Worm (Caenorhabditis elegans) whole organism, L4/young adult: ENCODE results near the gene F35C5.1.

Experiments used
- W03F9.2 ChIP-seq: fragments of 150-350 bp; optimal IDR thresholded peaks from 2 replicates; lab custom pipeline; 2014; ENCODE audit warnings: missing biosample characterization, missing genetic modification characterization
- dao-5 ChIP-seq: sonication (generic microtip); optimal IDR thresholded peaks from 2 replicates; lab custom pipeline; 2016; ENCODE audit warnings: missing genotype, missing genetic modification characterization, moderate library complexity, missing compliant biosample characterization
- him-1 ChIP-seq: sonication (generic microtip); optimal IDR thresholded peaks from 2 replicates; lab custom pipeline; 2016; ENCODE audit warnings: missing genotype, missing genetic modification reagents, missing genetic modification characterization, missing compliant biosample characterization

F35C5.1 gene

ce11 chrII:12880406-12880805 lies at the start of gene F35C5.1:
Gene F35C5.1 (plus strand): TSS chrII:12880804.
- TF ChIP-seq him-1 (no peak), W03F9.2 (tag; lab: Kevin White, UChicago) (no peak), dao-5 (tag; lab: Kevin White, UChicago) (no peak)

ce11 chrII:12840057-12840456 lies 40.5 kb upstream of the F35C5.1 start, which contains the start of gene lgc-35:
Gene lgc-35 (minus strand): TSS chrII:12840157.
- TF ChIP-seq dao-5 (tag; lab: Kevin White, UChicago) (no peak), him-1 (no peak), W03F9.2 (tag; lab: Kevin White, UChicago) (no peak)

ce11 chrII:12847736-12848135 lies 32.9 kb upstream of the F35C5.1 start, which contains the start of gene pes-10:
Gene pes-10 (minus strand): TSS chrII:12847836.
- TF ChIP-seq him-1 = no peak
- TF ChIP-seq dao-5 (tag; lab: Kevin White, UChicago) = no peak
- no peak for TF ChIP-seq W03F9.2 (tag; lab: Kevin White, UChicago)

- TF ChIP-seq dao-5 (tag; lab: Kevin White, UChicago) = no peak
- no peak for TF ChIP-seq W03F9.2 (tag; lab: Kevin White, UChicago)
- no peak for TF ChIP-seq him-1
These were observed 30.5 kb upstream of the F35C5.1 start, which contains the start of gene Y46G5A.28 for ce11 chrII:12850129-12850528. Gene Y46G5A.28 (plus strand): TSS chrII:12850429.

ce11 chrII:12855900-12856299 lies 24.7 kb upstream of the F35C5.1 start, which contains the start of gene Y46G5A.29:
Gene Y46G5A.29 (plus strand): TSS chrII:12856200.
- TF ChIP-seq dao-5 (tag; lab: Kevin White, UChicago) (no peak), him-1 (no peak), W03F9.2 (tag; lab: Kevin White, UChicago) (no peak)

- TF ChIP-seq dao-5 (tag; lab: Kevin White, UChicago) (no peak), him-1 (no peak), W03F9.2 (tag; lab: Kevin White, UChicago) (no peak)
These were observed 15.0 kb upstream of the F35C5.1 start, which contains the start of gene snf-5 for ce11 chrII:12865604-12866003. Gene snf-5 (minus strand): TSS chrII:12865785.

- TF ChIP-seq him-1 (no peak), W03F9.2 (tag; lab: Kevin White, UChicago) (no peak), dao-5 (tag; lab: Kevin White, UChicago) (no peak)
These were observed 14.5 kb upstream of the F35C5.1 start for ce11 chrII:12866079-12866478.

ce11 chrII:12878071-12878668 lies 2.4 kb upstream of the F35C5.1 start, which contains the start of gene gsy-1:
Gene gsy-1 (minus strand): TSS chrII:12878121.
- no peak for TF ChIP-seq dao-5 (tag; lab: Kevin White, UChicago)
- no peak for TF ChIP-seq W03F9.2 (tag; lab: Kevin White, UChicago)
- no peak for TF ChIP-seq him-1

- no peak for TF ChIP-seq dao-5 (tag; lab: Kevin White, UChicago)
- no peak for TF ChIP-seq W03F9.2 (tag; lab: Kevin White, UChicago)
- no peak for TF ChIP-seq him-1
These were observed 1.9 kb upstream of the F35C5.1 start for ce11 chrII:12878697-12879096.

ce11 chrII:12879758-12880157 lies 846 bp upstream of the F35C5.1 start:
- TF ChIP-seq W03F9.2 (tag; lab: Kevin White, UChicago) = no peak

- TF ChIP-seq him-1 (no peak), W03F9.2 (tag; lab: Kevin White, UChicago) (no peak), dao-5 (tag; lab: Kevin White, UChicago) (no peak)
These were observed 4.4 kb downstream of the F35C5.1 start, which contains the start of gene sra-14 for ce11 chrII:12884972-12885371. Gene sra-14 (plus strand): TSS chrII:12885272.

ce11 chrII:12888471-12888870 lies 7.9 kb downstream of the F35C5.1 start, which contains the start of gene F35C5.3:
Gene F35C5.3 (plus strand): TSS chrII:12888771.
- TF ChIP-seq him-1 = no peak
- TF ChIP-seq dao-5 (tag; lab: Kevin White, UChicago) = no peak
- TF ChIP-seq W03F9.2 (tag; lab: Kevin White, UChicago) = no peak

ce11 chrII:12892407-12892806 lies 11.8 kb downstream of the F35C5.1 start:
- no peak for TF ChIP-seq him-1
- no peak for TF ChIP-seq W03F9.2 (tag; lab: Kevin White, UChicago)
- no peak for TF ChIP-seq dao-5 (tag; lab: Kevin White, UChicago)

- TF ChIP-seq him-1 (no peak), dao-5 (tag; lab: Kevin White, UChicago) (no peak), W03F9.2 (tag; lab: Kevin White, UChicago) (no peak)
These were observed 14.6 kb downstream of the F35C5.1 start, which contains the start of the genes clec-62 and clec-63 for ce11 chrII:12895078-12895670. Gene clec-62 (minus strand): TSS chrII:12895128. Gene clec-63 (plus strand): TSS chrII:12895638.
